Fruit fly (Drosophila melanogaster) whole organism, embryonic: ENCODE results near the gene COX5B.

Experiments used
- Aef1 ChIP-seq: fragments of 200-800 bp; sonication (Bioruptor generic); IDR thresholded peaks from 3 replicates; pipeline ENCODE4 v1.3.6; 2022; ENCODE audit warnings: missing biosample characterization, missing genetic modification characterization
- CG13123 ChIP-seq: fragments of 200-800 bp; sonication (Bioruptor generic); optimal IDR thresholded peaks from 2 replicates; lab custom pipeline; 2016; ENCODE audit warnings: missing biosample characterization, missing genetic modification characterization
- CG13424 ChIP-seq: fragments of 200-800 bp; sonication (Bioruptor generic); optimal IDR thresholded peaks from 2 replicates; lab custom pipeline; 2019; ENCODE audit warnings: missing biosample characterization, mild to moderate bottlenecking, missing genetic modification characterization, moderate library complexity
- CG14710 ChIP-seq: fragments of 200-800 bp; sonication (Bioruptor generic); optimal IDR thresholded peaks from 3 replicates; lab custom pipeline; 2019; ENCODE audit warnings: missing biosample characterization, mild to moderate bottlenecking, missing genetic modification characterization, moderate library complexity
- CG15601 ChIP-seq: fragments of 200-800 bp; sonication (Bioruptor generic); optimal IDR thresholded peaks from 3 replicates; lab custom pipeline; 2019; ENCODE audit warnings: missing biosample characterization, mild to moderate bottlenecking, missing genetic modification characterization, moderate library complexity
- CG1602 ChIP-seq: fragments of 200-800 bp; sonication (Bioruptor generic); optimal IDR thresholded peaks from 3 replicates; lab custom pipeline; 2016; ENCODE audit warnings: missing biosample characterization, missing genetic modification characterization
- CG16815 ChIP-seq: fragments of 200-800 bp; sonication (Bioruptor generic); optimal IDR thresholded peaks from 3 replicates; lab custom pipeline; 2017; ENCODE audit warnings: missing biosample characterization, mild to moderate bottlenecking, missing genetic modification characterization
- CG16863 ChIP-seq: fragments of 200-800 bp; sonication (Bioruptor generic); optimal IDR thresholded peaks from 3 replicates; lab custom pipeline; 2016; ENCODE audit warnings: missing biosample characterization, missing genetic modification characterization
- CG17568 ChIP-seq: fragments of 200-800 bp; sonication (Bioruptor generic); optimal IDR thresholded peaks from 2 replicates; lab custom pipeline; 2018; ENCODE audit warnings: missing biosample characterization, mild to moderate bottlenecking, missing genetic modification characterization, moderate library complexity
- CG17802 ChIP-seq: fragments of 200-800 bp; sonication (Bioruptor generic); optimal IDR thresholded peaks from 2 replicates; lab custom pipeline; 2018; ENCODE audit warnings: missing biosample characterization, mild to moderate bottlenecking, missing genetic modification characterization, moderate library complexity
- CG18262 ChIP-seq: fragments of 200-800 bp; optimal IDR thresholded peaks from 3 replicates; lab custom pipeline; 2019; ENCODE audit warnings: missing biosample characterization, mild to moderate bottlenecking, missing genetic modification characterization, moderate library complexity
- CG18476 ChIP-seq: fragments of 200-800 bp; sonication (Bioruptor generic); optimal IDR thresholded peaks from 2 replicates; lab custom pipeline; 2016; ENCODE audit warnings: missing biosample characterization, mild to moderate bottlenecking, missing genetic modification characterization
- CG32772 ChIP-seq: fragments of 200-800 bp; sonication (Bioruptor generic); IDR thresholded peaks from 2 replicates; pipeline ENCODE4 v1.3.6; 2022; ENCODE audit warnings: missing biosample characterization, missing genetic modification characterization
- CG34376 ChIP-seq: fragments of 200-800 bp; sonication (Bioruptor generic); optimal IDR thresholded peaks from 2 replicates; lab custom pipeline; 2018; ENCODE audit warnings: missing biosample characterization, mild to moderate bottlenecking, missing genetic modification characterization
- CG3838 ChIP-seq: fragments of 200-800 bp; sonication (Bioruptor generic); optimal IDR thresholded peaks from 3 replicates; lab custom pipeline; 2016; ENCODE audit warnings: missing biosample characterization, missing genetic modification characterization
- CG7963 ChIP-seq: fragments of 200-800 bp; sonication (Bioruptor generic); IDR thresholded peaks from 3 replicates; pipeline ENCODE4 v1.3.6; 2022; ENCODE audit warnings: missing biosample characterization, missing genetic modification characterization; ENCODE audit not compliant: partially characterized antibody
- CG8388 ChIP-seq: fragments of 200-800 bp; sonication (Bioruptor generic); optimal IDR thresholded peaks from 2 replicates; lab custom pipeline; 2019; ENCODE audit warnings: missing biosample characterization, mild to moderate bottlenecking, missing genetic modification characterization, moderate library complexity
- CoRest ChIP-seq: fragments of 200-800 bp; sonication (Bioruptor generic); optimal IDR thresholded peaks from 3 replicates; lab custom pipeline; 2018; ENCODE audit warnings: missing biosample characterization, mild to moderate bottlenecking, missing genetic modification characterization, moderate library complexity
- Deaf1 ChIP-seq: fragments of 200-800 bp; optimal IDR thresholded peaks from 3 replicates; lab custom pipeline; 2019; ENCODE audit warnings: missing biosample characterization, mild to moderate bottlenecking, missing genetic modification characterization, moderate library complexity
- Dll ChIP-seq: fragments of 200-800 bp; sonication (Bioruptor generic); IDR thresholded peaks from 4 replicates; pipeline ENCODE4 v1.3.6; 2022; ENCODE audit warnings: missing biosample characterization, missing genetic modification characterization; ENCODE audit not compliant: partially characterized antibody
- Med ChIP-seq: fragments of 200-800 bp; sonication (Bioruptor generic); peaks from one replicate; lab custom pipeline; 2016; ENCODE audit warnings: missing biosample characterization, missing genetic modification characterization, mild to moderate bottlenecking, inconsistent platforms, moderate library complexity
- Mrtf ChIP-seq: fragments of 200-800 bp; sonication (Bioruptor generic); IDR thresholded peaks from 3 replicates; pipeline ENCODE4 v1.3.6; 2022; ENCODE audit warnings: missing biosample characterization, missing genetic modification characterization
- Opbp ChIP-seq: fragments of 200-800 bp; sonication (Bioruptor generic); IDR thresholded peaks from 3 replicates; pipeline ENCODE4 v1.3.6; 2022; ENCODE audit warnings: missing biosample characterization, missing genetic modification characterization; ENCODE audit not compliant: partially characterized antibody
- Sox102F ChIP-seq: fragments of 200-800 bp; sonication (Bioruptor generic); optimal IDR thresholded peaks from 2 replicates; lab custom pipeline; 2018; ENCODE audit warnings: missing biosample characterization, mild to moderate bottlenecking, missing genetic modification characterization, moderate library complexity
- Sry-δ ChIP-seq: fragments of 200-800 bp; sonication (Bioruptor generic); optimal IDR thresholded peaks from 2 replicates; lab custom pipeline; 2016; ENCODE audit warnings: missing biosample characterization, missing genetic modification characterization
- Trl ChIP-seq, 3 experiments: fragments of >200 bp in 2 of 3; fragments of 200-800 bp in 1 of 3; sonication (Bioruptor generic) in 1 of 3; optimal IDR thresholded peaks; 2 replicates in 1 of 3; 3 replicates in 2 of 3; lab custom pipeline; 2016 to 2017; ENCODE audit warnings: missing biosample characterization in 1 of 3, missing genetic modification characterization in 1 of 3
- Xrp1 ChIP-seq: fragments of 200-800 bp; sonication (Bioruptor generic); IDR thresholded peaks from 2 replicates; pipeline ENCODE4 v1.3.6; 2022; ENCODE audit warnings: missing biosample characterization, missing genetic modification characterization
- ac ChIP-seq: fragments of 200-800 bp; sonication (Bioruptor generic); optimal IDR thresholded peaks from 3 replicates; lab custom pipeline; 2017; ENCODE audit warnings: missing biosample characterization, mild to moderate bottlenecking, missing genetic modification characterization
- al ChIP-seq: fragments of 200-800 bp; sonication (Bioruptor generic); IDR thresholded peaks from 2 replicates; pipeline ENCODE4 v1.3.6; 2022; ENCODE audit warnings: missing biosample characterization, missing genetic modification characterization
- ap ChIP-seq: fragments of 200-800 bp; sonication (Bioruptor generic); IDR thresholded peaks from 2 replicates; pipeline ENCODE4 v1.3.6; 2022; ENCODE audit warnings: missing biosample characterization, missing genetic modification characterization
- ash1 ChIP-seq: fragments of 200-800 bp; sonication (Bioruptor generic); optimal IDR thresholded peaks from 2 replicates; lab custom pipeline; 2018; ENCODE audit warnings: missing biosample characterization, mild to moderate bottlenecking, missing genetic modification characterization
- crol ChIP-seq: fragments of 200-800 bp; sonication (Bioruptor generic); IDR thresholded peaks from 2 replicates; pipeline ENCODE4 v1.3.6; 2022; ENCODE audit warnings: missing biosample characterization, missing genetic modification characterization
- dm ChIP-seq: fragments of 200-800 bp; sonication (Bioruptor generic); optimal IDR thresholded peaks from 3 replicates; lab custom pipeline; 2016; ENCODE audit warnings: missing biosample characterization, missing genetic modification characterization
- ftz-f1 ChIP-seq: fragments of 200-800 bp; sonication (Bioruptor generic); optimal IDR thresholded peaks from 2 replicates; lab custom pipeline; 2016; ENCODE audit warnings: missing biosample characterization, missing genetic modification characterization
- gcm ChIP-seq: fragments of 200-800 bp; sonication (Bioruptor generic); optimal IDR thresholded peaks from 2 replicates; lab custom pipeline; 2019; ENCODE audit warnings: missing biosample characterization, mild to moderate bottlenecking, missing genetic modification characterization, moderate library complexity
- ken ChIP-seq: fragments of 200-800 bp; sonication (Bioruptor generic); IDR thresholded peaks from 3 replicates; pipeline ENCODE4 v1.3.6; 2022; ENCODE audit warnings: missing biosample characterization, missing genetic modification characterization
- pros ChIP-seq: fragments of 200-800 bp; sonication (Bioruptor generic); optimal IDR thresholded peaks from 3 replicates; lab custom pipeline; 2019; ENCODE audit warnings: missing biosample characterization, mild to moderate bottlenecking, missing genetic modification characterization, moderate library complexity
- psq ChIP-seq: fragments of 200-800 bp; sonication (Bioruptor generic); optimal IDR thresholded peaks from 2 replicates; lab custom pipeline; 2017; ENCODE audit warnings: missing biosample characterization, missing genetic modification characterization
- schlank ChIP-seq: fragments of 200-800 bp; sonication (Bioruptor generic); optimal IDR thresholded peaks from 2 replicates; lab custom pipeline; 2018; ENCODE audit warnings: missing biosample characterization, mild to moderate bottlenecking, missing genetic modification characterization
- scrt ChIP-seq: fragments of 200-800 bp; sonication (Bioruptor generic); optimal IDR thresholded peaks from 2 replicates; lab custom pipeline; 2018; ENCODE audit warnings: missing biosample characterization, mild to moderate bottlenecking, missing genetic modification characterization, moderate library complexity
- sd ChIP-seq: fragments of 200-800 bp; sonication (Bioruptor generic); optimal IDR thresholded peaks from 3 replicates; lab custom pipeline; 2018; ENCODE audit warnings: missing biosample characterization, mild to moderate bottlenecking, missing genetic modification characterization, moderate library complexity
- sens ChIP-seq: fragments of 200-800 bp; sonication (Bioruptor generic); peaks from one replicate; lab custom pipeline; 2016; ENCODE audit warnings: missing biosample characterization, missing genetic modification characterization
- sqz ChIP-seq: fragments of 200-800 bp; sonication (Bioruptor generic); optimal IDR thresholded peaks from 3 replicates; lab custom pipeline; 2018; ENCODE audit warnings: missing biosample characterization, mild to moderate bottlenecking, missing genetic modification characterization
- tap ChIP-seq: fragments of 200-800 bp; optimal IDR thresholded peaks from 3 replicates; lab custom pipeline; 2019; ENCODE audit warnings: missing biosample characterization, mild to moderate bottlenecking, missing genetic modification characterization, moderate library complexity
- tin ChIP-seq: fragments of 200-800 bp; sonication (Bioruptor generic); optimal IDR thresholded peaks from 3 replicates; lab custom pipeline; 2016; ENCODE audit warnings: missing biosample characterization, missing genetic modification characterization
- usp ChIP-seq: fragments of >200 bp; optimal IDR thresholded peaks from 2 replicates; lab custom pipeline; 2017; ENCODE audit warnings: missing biosample characterization, missing genetic modification characterization
- zf30C ChIP-seq: fragments of 200-800 bp; sonication (Bioruptor generic); optimal IDR thresholded peaks from 3 replicates; lab custom pipeline; 2018; ENCODE audit warnings: missing biosample characterization, mild to moderate bottlenecking, missing genetic modification characterization

Gene COX5B

DNA sequence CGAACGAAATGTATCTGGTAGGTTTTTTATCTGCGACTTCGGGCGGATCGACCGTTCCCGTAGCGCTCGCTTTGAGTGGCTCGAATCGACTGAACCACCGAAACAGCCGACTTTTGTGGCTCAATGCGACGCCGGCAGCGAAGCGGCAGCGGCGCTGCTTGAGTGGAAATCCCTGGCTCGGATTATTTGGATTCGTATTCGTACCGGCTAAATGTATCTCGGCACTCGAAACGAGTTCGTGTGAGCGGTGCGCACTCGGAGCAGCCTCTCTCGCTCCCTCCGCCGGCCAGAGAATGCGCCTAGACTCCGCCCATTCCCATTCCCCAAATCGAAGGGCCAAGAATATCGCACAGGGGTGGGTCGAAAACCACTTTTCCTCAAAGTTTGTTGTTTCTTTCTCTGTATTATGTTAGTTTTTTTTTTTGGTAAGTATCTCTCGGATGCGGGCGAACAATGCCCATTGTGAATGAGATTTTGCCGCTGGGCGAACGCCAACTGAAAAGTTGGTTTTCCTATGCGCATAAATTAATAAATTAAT is 21.5 kb upstream of the COX5B start (continued):
- TF ChIP-seq CG17568 (GFP tag; lab: Kevin White, UChicago) (peak; percentile 25), pros (peak; percentile 66), sqz (peak; percentile 84), crol (GFP tag; lab: Robert Waterston, UW) (0 out of 2 replicates have a peak, but pooled peaks have one; percentile 7), sd (tag; lab: Kevin White, UChicago) (peak; percentile 74), CG16863 (GFP tag; lab: Kevin White, UChicago) (no peak), gcm (GFP tag; lab: Kevin White, UChicago) (peak; percentile 68), Sox102F (GFP tag; lab: Kevin White, UChicago) (no peak), CG3838 (GFP tag; lab: Kevin White, UChicago) (no peak), ash1 (GFP tag; lab: Kevin White, UChicago) (peak; percentile 8), CG32772 (GFP tag; lab: Robert Waterston, UW) (peak; percentile 41; the same call in 1 of the 2 replicates)

DNA sequence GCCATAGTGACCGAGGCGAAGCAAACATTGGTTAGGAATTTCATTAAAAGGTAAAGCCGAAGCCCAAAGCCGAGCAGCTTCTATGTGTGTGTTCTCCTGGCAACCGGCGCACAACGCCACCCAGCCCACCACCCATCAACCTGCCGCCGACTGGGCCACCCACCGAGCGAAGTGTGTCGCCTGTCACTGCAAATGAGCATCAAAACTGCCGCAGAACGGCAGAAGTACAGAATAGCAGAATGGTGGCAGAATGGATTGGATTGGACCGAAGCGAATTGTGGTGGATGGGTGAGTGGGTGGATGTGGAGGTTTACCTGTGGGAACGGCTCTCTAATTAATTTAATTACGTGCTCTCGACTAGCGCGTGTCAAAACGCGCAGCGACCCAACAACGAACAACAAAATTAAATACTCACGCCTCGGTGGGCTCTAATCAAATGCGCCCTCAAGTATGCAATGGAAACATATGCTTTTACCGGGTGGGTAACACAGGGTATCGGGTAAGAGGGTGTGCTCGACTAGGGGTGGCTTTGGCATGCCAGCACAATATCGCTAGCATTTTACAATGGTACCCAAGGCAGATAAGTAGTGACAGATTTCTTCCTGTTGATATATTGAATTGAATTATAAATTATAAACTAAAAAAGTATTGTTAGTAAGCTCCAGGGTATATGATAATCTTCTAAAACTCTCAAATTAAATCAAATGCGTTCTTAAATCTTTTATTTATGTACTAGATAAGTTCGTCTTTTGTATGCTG is 17.8 kb upstream of the COX5B start:
- TF ChIP-seq Sry-δ (no peak), Opbp (GFP tag; lab: Robert Waterston, UW) (no peak), Dll (GFP tag; lab: Robert Waterston, UW) (no peak), CG18262 (tag; lab: Kevin White, UChicago) (peak; percentile 36), CG1602 (no peak), CoRest (tag; lab: Kevin White, UChicago) (no peak), CG13123 (no peak), pros (no peak), CG15601 (no peak), Mrtf (GFP tag; lab: Robert Waterston, UW) (no peak), psq (no peak), ac (no peak), CG17802 (tag; lab: Kevin White, UChicago) (no peak), Xrp1 (GFP tag; lab: Robert Waterston, UW) (no peak), schlank (no peak), dm (GFP tag; lab: Kevin White, UChicago) (no peak), al (GFP tag; lab: Robert Waterston, UW) (no peak), CG13424 (tag; lab: Kevin White, UChicago) (peak; percentile 15), Deaf1 (tag; lab: Kevin White, UChicago) (peak; percentile 12), CG18476 (GFP tag; lab: Kevin White, UChicago) (no peak), CG14710 (tag; lab: Kevin White, UChicago) (peak; percentile 2), Med (GFP tag; lab: Kevin White, UChicago) (peak; percentile 8), tin (GFP tag; lab: Kevin White, UChicago) (no peak), CG8388 (GFP tag; lab: Kevin White, UChicago) (peak; percentile 47), usp (GFP tag; lab: Kevin White, UChicago) (no peak), CG16815 (peak; percentile 39), scrt (GFP tag; lab: Kevin White, UChicago) (no peak), Trl (optimal IDR thresholded peaks at IDR 0.05; lab: Kevin White, UChicago) (no peak), Trl (GFP tag; optimal IDR thresholded peaks at IDR 0.05; lab: Kevin White, UChicago) (no peak), tap (tag; lab: Kevin White, UChicago) (no peak), Aef1 (no peak), ap (GFP tag; lab: Robert Waterston, UW) (no peak), sens (GFP tag; lab: Kevin White, UChicago) (peak; percentile 38), zf30C (GFP tag; lab: Kevin White, UChicago) (no peak), CG7963 (0 out of 3 replicates have a peak, but pooled peaks have one; percentile 40), CG34376 (GFP tag; lab: Kevin White, UChicago) (no peak), ken (GFP tag; lab: Robert Waterston, UW) (no peak), ftz-f1 (GFP tag; lab: Kevin White, UChicago) (no peak)
